Worm (Caenorhabditis elegans) whole organism, dauer: ENCODE results near the gene ric-8.

Experiments
- unc-62 ChIP-seq: sonication (generic microtip); optimal IDR thresholded peaks from 2 replicates; lab custom pipeline; 2017; ENCODE audit warnings: missing biosample characterization, missing genetic modification reagents, missing genetic modification characterization

ric-8 gene

DNA sequence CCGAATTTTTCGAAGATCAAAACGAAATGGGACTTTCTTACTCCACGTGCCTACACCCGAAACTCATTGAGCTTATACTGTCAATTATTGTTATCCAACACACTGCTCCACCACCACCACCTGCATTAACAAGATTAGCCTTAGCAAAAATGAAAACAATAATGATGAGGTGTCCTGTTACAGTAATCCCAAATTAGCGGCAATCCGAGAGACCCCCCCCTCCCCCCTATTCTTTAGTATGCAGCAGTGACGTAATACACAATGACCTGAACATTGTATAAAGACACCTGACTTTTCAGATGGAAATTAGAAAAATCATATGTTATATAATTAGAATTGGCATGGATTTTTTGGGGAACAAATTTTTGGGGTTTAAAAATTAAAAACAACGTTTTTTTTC lies 7.8 kb upstream of the ric-8 start:
- TF ChIP-seq unc-62 (GFP tag; lab: Kevin White, UChicago): no peak

ce11 chrIV:2639666-2640273 lies 3.0 kb upstream of the ric-8 start:
- TF ChIP-seq unc-62 (GFP tag; lab: Kevin White, UChicago): no peak

ce11 chrIV:2640950-2641349 lies 1.8 kb upstream of the ric-8 start, which contains the start of the genes mdf-2 and nduv-3:
Gene mdf-2 (minus strand): TSS chrIV:2641125.
Gene nduv-3 (plus strand): TSS chrIV:2641310.
- TF ChIP-seq unc-62 (GFP tag; lab: Kevin White, UChicago): no peak

DNA sequence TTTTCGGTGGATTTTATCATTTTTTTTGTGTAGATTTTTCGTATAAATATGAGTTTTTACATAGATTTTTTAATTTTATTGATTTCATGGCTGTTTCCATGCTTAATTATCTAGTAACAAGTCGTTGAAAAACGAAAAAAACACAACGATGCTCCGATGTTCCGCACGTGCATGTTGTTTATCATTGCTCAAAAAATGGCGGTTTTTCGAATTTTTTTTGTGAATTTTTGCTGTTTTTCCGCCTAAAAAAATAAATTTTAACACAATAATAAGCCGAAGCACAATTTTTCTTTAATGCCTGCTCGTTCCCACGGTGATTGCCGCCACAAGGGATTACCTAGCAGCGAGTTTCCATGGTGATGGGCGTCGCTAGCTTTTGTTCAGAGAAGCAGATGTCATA lies 719 bp upstream of the ric-8 start:
- no peak for TF ChIP-seq unc-62 (GFP tag; lab: Kevin White, UChicago)

DNA sequence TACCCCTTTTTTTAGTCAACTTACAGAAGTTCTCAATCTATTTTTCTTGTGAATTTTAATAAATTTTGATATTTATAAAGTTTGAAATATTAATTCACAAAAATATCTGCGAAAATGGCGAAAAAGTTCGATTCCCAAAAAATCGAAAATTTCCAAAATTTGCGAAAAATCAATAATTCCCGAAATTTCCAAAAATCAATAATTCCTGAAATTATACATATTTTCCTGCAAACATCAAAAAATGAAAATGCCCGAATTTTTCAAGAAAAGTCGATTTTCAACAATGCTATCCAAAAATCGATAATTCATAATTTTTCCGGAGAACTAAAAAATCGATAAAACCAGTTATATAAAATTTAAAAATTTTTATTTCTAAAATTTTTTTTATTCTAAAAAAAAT lies 7.3 kb downstream of the ric-8 start:
- TF ChIP-seq unc-62 (GFP tag; lab: Kevin White, UChicago): no peak

ce11 chrIV:2654965-2655364 lies 12.2 kb downstream of the ric-8 start:
- no peak for TF ChIP-seq unc-62 (GFP tag; lab: Kevin White, UChicago)

- TF ChIP-seq unc-62 (GFP tag; lab: Kevin White, UChicago): no peak
These were observed 13.8 kb downstream of the ric-8 start for ce11 chrIV:2656400-2657139.

DNA sequence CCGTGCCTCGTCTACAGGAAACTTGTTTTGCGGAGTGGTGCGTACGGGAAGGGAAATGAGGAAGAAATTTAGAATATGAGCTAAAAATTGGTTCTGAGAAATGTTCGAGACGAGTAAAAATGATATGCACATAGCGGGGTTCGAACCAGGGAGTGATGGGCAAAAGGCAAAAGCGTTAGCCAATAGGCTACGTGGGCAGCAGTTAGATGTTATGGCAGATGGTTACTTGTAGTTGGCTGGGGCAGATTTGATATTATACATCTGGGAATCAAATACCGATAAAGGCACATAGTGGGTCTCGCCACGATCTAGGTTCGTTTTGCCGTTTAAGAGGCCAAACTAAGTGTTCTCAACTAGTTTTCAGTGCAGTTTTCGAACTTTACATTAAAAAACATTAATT lies 14.5 kb downstream of the ric-8 start:
- no peak for TF ChIP-seq unc-62 (GFP tag; lab: Kevin White, UChicago)

ce11 chrIV:2658733-2659132 lies 16.0 kb downstream of the ric-8 start:
- TF ChIP-seq unc-62 (GFP tag; lab: Kevin White, UChicago): no peak

- TF ChIP-seq unc-62 (GFP tag; lab: Kevin White, UChicago): no peak
These were observed 21.5 kb downstream of the ric-8 start, which contains the start of gene Y69A2AR.31 for ce11 chrIV:2663953-2664900. Gene Y69A2AR.31 (minus strand): TSS chrIV:2664003.

DNA sequence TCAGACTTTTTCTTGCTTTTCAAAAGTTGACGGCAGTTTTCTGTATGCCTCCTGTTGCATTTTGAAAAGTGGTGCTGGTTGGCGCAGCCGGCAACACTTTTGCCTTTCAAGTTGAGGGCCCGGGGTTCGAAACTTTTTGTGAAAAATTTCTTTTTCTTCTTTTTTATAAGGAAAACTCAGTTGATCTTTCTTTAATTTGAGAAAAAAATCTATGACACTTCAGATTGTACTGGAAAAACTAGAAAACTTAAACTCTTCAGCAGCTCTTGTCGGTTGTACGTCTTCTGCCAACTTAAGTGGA lies 22.1 kb downstream of the ric-8 start:
- TF ChIP-seq unc-62 (GFP tag; lab: Kevin White, UChicago): no peak

- TF ChIP-seq unc-62 (GFP tag; lab: Kevin White, UChicago): no peak
These were observed 22.7 kb downstream of the ric-8 start for ce11 chrIV:2665388-2665978.

DNA sequence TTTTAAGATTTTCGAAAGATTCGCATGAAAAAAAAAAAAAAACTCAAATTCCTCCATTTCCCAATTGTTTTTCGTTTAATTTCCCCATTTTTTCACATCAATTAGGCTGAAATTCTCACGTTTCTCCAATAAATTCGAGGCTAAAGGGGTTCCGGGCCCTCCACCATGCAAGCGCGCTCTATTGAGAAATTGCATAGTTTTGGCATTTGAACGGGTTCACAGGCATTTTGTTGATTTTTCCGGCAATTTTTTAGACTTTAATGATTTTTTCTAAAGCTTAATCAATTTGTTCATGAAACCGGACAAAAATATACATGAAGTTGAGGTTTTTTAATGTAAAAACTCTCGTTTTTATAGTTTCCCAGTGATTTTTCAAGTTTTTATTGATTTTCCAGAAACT lies 23.4 kb downstream of the ric-8 start:
- no peak for TF ChIP-seq unc-62 (GFP tag; lab: Kevin White, UChicago)

DNA sequence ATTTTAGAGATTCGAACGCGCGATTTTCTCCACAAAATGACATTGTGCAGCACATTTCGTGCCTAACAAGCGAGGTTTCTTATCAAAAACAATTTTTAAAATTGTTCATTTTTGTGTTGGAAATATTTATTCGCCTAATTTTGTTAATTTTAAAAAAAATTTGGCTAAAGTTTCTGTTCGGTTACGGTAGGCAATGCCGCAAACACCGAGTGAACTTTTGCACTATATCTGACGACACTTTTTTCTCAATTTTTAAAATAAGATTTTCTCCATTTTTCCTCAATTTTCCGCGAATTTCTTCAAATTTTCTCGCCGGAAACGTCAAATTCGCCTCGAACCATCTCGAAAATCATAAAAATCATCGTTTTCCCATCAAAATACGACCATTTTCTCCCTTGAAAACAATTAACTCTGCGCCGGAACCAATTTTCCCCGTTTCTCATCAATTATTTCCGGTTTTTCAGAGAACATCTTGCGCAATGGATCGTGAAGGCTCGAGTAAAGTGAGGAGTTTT lies 23.9 kb downstream of the ric-8 start, which contains the start of gene Y69A2AR.1:
Y69A2AR.1 (plus strand) TSS at position 465 of the 515 bp plus-strand sequence.
- TF ChIP-seq unc-62 (GFP tag; lab: Kevin White, UChicago): no peak

ce11 chrIV:2670664-2671063 lies 27.9 kb downstream of the ric-8 start:
- TF ChIP-seq unc-62 (GFP tag; lab: Kevin White, UChicago): no peak
